Fruit fly (Drosophila melanogaster) whole organism: ENCODE data around the gene mab-21.

ENCODE experiments used
- CG8478 ChIP-seq: fragments of >200 bp; optimal IDR thresholded peaks from 2 replicates; lab custom pipeline; 2018; ENCODE audit warnings: inconsistent platforms
- Dll ChIP-seq: fragments of >200 bp; optimal IDR thresholded peaks from 2 replicates; lab custom pipeline; 2017
- EcR ChIP-seq, 2 experiments: fragments of >200 bp; optimal IDR thresholded peaks; 2 replicates each; lab custom pipeline; 2017; ENCODE audit warnings: missing biosample characterization in 2 of 2, missing genetic modification characterization in 2 of 2, missing genetic modification reagents in 2 of 2
- pan ChIP-seq: fragments of >200 bp; optimal IDR thresholded peaks from 2 replicates; lab custom pipeline; 2017
- psq ChIP-seq: fragments of >200 bp; optimal IDR thresholded peaks from 2 replicates; lab custom pipeline; 2017
- usp ChIP-seq: fragments of >200 bp; optimal IDR thresholded peaks from 2 replicates; lab custom pipeline; 2017; ENCODE audit warnings: missing biosample characterization, missing genetic modification characterization, mixed read lengths

mab-21 gene

dm6 chrX:6012976-6013684 lies at the start of gene mab-21:
TSS of gene mab-21 (minus strand) at chrX:6013181.
- TF ChIP-seq psq (lab: Kevin White, UChicago) (no peak), CG8478 (lab: Kevin White, UChicago) (peak; percentile 57), usp (GFP tag; lab: Kevin White, UChicago) (no peak), pan (no peak), Dll (lab: Kevin White, UChicago) (peak; percentile 82), EcR (GFP tag; optimal IDR thresholded peaks at IDR 0.05; lab: Kevin White, UChicago) (no peak)

- TF ChIP-seq pan (no peak), usp (GFP tag; lab: Kevin White, UChicago) (no peak), psq (lab: Kevin White, UChicago) (no peak), Dll (lab: Kevin White, UChicago) (no peak), EcR (GFP tag; optimal IDR thresholded peaks at IDR 0.05; lab: Kevin White, UChicago) (no peak), CG8478 (lab: Kevin White, UChicago) (no peak)
Measured at dm6 chrX:6062160-6062559, 49.2 kb upstream of the mab-21 start.

DNA sequence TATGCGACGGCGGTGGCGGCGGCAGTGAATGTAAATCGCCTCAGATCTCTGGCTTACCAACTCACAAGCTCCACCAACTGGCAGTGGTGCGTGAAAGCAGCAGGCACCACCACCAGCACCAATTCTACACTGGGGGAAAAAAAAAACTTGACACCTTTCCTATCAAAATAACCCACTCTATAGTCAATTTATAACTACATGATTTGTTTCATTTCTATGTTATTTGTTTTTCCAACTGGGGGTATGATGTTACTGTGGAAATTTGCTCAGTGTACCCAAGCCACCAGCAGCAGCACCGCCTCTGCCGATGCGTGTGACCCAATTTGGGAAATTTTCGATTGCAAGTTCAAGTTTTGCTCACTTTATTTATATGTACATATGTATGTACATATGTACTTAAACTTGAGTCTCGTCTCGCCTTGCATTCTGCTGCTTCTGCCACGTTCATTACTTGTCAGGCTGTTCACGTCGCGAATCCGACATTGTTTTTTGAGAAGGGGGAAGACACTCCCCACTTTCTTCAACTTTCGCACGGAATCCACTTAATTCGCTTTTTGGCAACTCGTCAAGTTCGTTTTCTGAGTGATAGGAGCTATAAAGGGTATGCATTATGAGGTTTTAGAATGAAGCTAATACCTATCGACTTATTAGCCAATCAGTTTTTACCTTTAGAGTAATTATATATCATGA lies 46.3 kb upstream of the mab-21 start:
- TF ChIP-seq psq (lab: Kevin White, UChicago) (no peak), usp (GFP tag; lab: Kevin White, UChicago) (no peak), pan (no peak), EcR (GFP tag; optimal IDR thresholded peaks at IDR 0.05; lab: Kevin White, UChicago) (no peak), CG8478 (lab: Kevin White, UChicago) (no peak), Dll (lab: Kevin White, UChicago) (no peak)

- no peak for TF ChIP-seq usp (GFP tag; lab: Kevin White, UChicago)
- TF ChIP-seq CG8478 (lab: Kevin White, UChicago): no peak
- no peak for TF ChIP-seq EcR (GFP tag; optimal IDR thresholded peaks at IDR 0.05; lab: Kevin White, UChicago)
- no peak for TF ChIP-seq pan
- TF ChIP-seq Dll (lab: Kevin White, UChicago): no peak
- no peak for TF ChIP-seq psq (lab: Kevin White, UChicago)
Measured at dm6 chrX:6054031-6054430, 41.0 kb upstream of the mab-21 start.

dm6 chrX:6052855-6053254 lies 39.9 kb upstream of the mab-21 start:
- no peak for TF ChIP-seq psq (lab: Kevin White, UChicago)
- TF ChIP-seq Dll (lab: Kevin White, UChicago): no peak

DNA sequence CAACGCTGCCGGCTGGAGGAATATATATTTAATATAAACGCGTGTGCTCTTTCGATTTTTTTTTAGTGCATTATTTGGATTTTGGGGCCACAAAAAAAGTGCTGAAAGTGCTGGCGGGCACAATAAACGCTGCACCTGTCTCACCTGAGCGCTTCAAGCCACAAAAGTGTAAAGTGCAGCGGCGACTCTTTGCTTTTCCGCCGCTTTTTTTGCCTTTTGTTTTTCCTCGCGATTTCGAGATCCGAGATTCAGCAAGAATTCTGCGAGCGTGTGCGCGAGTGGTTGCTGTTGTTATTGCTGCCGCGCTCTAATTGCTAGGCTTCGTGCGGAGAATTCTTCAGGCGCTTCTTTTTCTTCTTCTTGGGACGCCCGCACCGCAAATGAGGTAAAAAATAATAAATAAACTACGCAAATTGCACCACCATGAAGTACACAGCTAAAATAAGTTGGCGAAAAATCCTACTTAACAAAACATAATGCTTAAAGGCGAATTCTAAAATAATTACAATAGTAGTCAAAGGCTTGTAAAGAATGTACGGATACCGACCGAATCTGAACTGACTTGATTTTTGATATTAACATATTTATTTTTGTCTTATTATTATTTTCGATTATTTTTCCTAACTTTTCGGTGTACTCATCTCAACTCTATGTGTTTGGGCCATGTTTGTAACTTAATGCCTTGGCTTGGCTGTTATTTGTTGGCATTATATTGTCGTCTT lies 38.1 kb upstream of the mab-21 start:
- TF ChIP-seq psq (lab: Kevin White, UChicago) (no peak), Dll (lab: Kevin White, UChicago) (no peak), EcR (GFP tag; optimal IDR thresholded peaks at IDR 0.05; lab: Kevin White, UChicago) (no peak), usp (GFP tag; lab: Kevin White, UChicago) (no peak), CG8478 (lab: Kevin White, UChicago) (no peak), pan (no peak)

- TF ChIP-seq psq (lab: Kevin White, UChicago) (no peak), pan (no peak), CG8478 (lab: Kevin White, UChicago) (no peak), EcR (GFP tag; optimal IDR thresholded peaks at IDR 0.05; lab: Kevin White, UChicago) (no peak), Dll (lab: Kevin White, UChicago) (no peak), usp (GFP tag; lab: Kevin White, UChicago) (no peak)
Measured at dm6 chrX:6050282-6050934, 37.4 kb upstream of the mab-21 start, which contains the start of gene CG5921. TSS of gene CG5921 (plus strand) at chrX:6050828.

dm6 chrX:6039431-6040016 lies 26.5 kb upstream of the mab-21 start, which contains the start of gene CG5937:
TSS of gene CG5937 (plus strand) at chrX:6040005.
- no peak for TF ChIP-seq psq (lab: Kevin White, UChicago)
- TF ChIP-seq Dll (lab: Kevin White, UChicago): no peak
- no peak for TF ChIP-seq pan
- TF ChIP-seq CG8478 (lab: Kevin White, UChicago): no peak
- TF ChIP-seq usp (GFP tag; lab: Kevin White, UChicago): no peak
- no peak for TF ChIP-seq EcR (GFP tag; optimal IDR thresholded peaks at IDR 0.05; lab: Kevin White, UChicago)

- TF ChIP-seq Dll (lab: Kevin White, UChicago) (no peak), CG8478 (lab: Kevin White, UChicago) (no peak), EcR (GFP tag; optimal IDR thresholded peaks at IDR 0.05; lab: Kevin White, UChicago) (no peak), usp (GFP tag; lab: Kevin White, UChicago) (no peak), psq (lab: Kevin White, UChicago) (no peak), pan (no peak)
Measured at dm6 chrX:6037180-6037946, 24.4 kb upstream of the mab-21 start, which contains the start of the genes rux and MCTS1. TSS of gene rux (minus strand) at chrX:6037800. TSS of gene MCTS1 (plus strand) at chrX:6037892.

dm6 chrX:6035359-6035758 lies 22.4 kb upstream of the mab-21 start:
- no peak for TF ChIP-seq pan
- no peak for TF ChIP-seq psq (lab: Kevin White, UChicago)
- TF ChIP-seq usp (GFP tag; lab: Kevin White, UChicago): no peak
- TF ChIP-seq EcR (GFP tag; optimal IDR thresholded peaks at IDR 0.05; lab: Kevin White, UChicago): no peak
- no peak for TF ChIP-seq CG8478 (lab: Kevin White, UChicago)
- no peak for TF ChIP-seq Dll (lab: Kevin White, UChicago)
